Worm (Caenorhabditis elegans): ENCODE data around the gene str-93.

- TF ChIP-seq klf-2 (GFP tag; conservative IDR thresholded peaks at IDR 0.05) (no peak), flt-1 (GFP tag; IDR thresholded peaks at IDR 0.05) (no peak), tab-1 (GFP tag; IDR thresholded peaks at IDR 0.05) (no peak), ref-1 (GFP tag; conservative IDR thresholded peaks at IDR 0.05) (no peak), ztf-23 (GFP tag; IDR thresholded peaks at IDR 0.05) (no peak), cog-1 (tag; optimal IDR thresholded peaks at IDR 0.05) (no peak), med-1 (GFP tag; optimal IDR thresholded peaks at IDR 0.05; ENCODE audit: insufficient read depth) (no peak)
Observed at ce11 chrV:17683290-17683689, 10.0 kb upstream of the str-93 start.

Measured in whole organism, midembryonic.